Worm (Caenorhabditis elegans): Measurements from ENCODE around the gene R12H7.4.

Gene R12H7.4

ce11 chrX:13250163-13250562 lies 33.3 kb downstream of the R12H7.4 start:
- no peak for TF ChIP-seq Y79H2A.3 (GFP tag; conservative IDR thresholded peaks at IDR 0.05)
- no peak for TF ChIP-seq ceh-27 (GFP tag; optimal IDR thresholded peaks at IDR 0.05)
- TF ChIP-seq ceh-40 (GFP tag; IDR thresholded peaks at IDR 0.05) = no peak
- no peak for TF ChIP-seq rcor-1 (GFP tag; IDR thresholded peaks at IDR 0.05)
- no peak for TF ChIP-seq tbx-9 (tag; optimal IDR thresholded peaks at IDR 0.05; ENCODE audit: borderline replicate concordance)
- peak; percentile 16 for TF ChIP-seq repo-1 (tag; optimal IDR thresholded peaks at IDR 0.05)
- no peak for TF ChIP-seq cebp-2 (GFP tag; IDR thresholded peaks at IDR 0.05)
- TF ChIP-seq nhr-80 (tag; optimal IDR thresholded peaks at IDR 0.05) = peak; percentile 89
- peak; percentile 12 for TF ChIP-seq tbp1 (GFP tag; optimal IDR thresholded peaks at IDR 0.05)
- no peak for TF ChIP-seq hmg-20 (GFP tag; IDR thresholded peaks at IDR 0.05)
- TF ChIP-seq efl-1 (GFP tag; optimal IDR thresholded peaks at IDR 0.05) = no peak
- TF ChIP-seq cebp-1 (GFP tag; IDR thresholded peaks at IDR 0.05) = 0 out of 2 replicates have a peak, but pooled peaks have one; percentile 21
- TF ChIP-seq cebp-1 (tag; optimal IDR thresholded peaks at IDR 0.05) = peak; percentile 45
- TF ChIP-seq F33H1.4 (GFP tag; IDR thresholded peaks at IDR 0.05) = no peak
- TF ChIP-seq lin-40 (tag; optimal IDR thresholded peaks at IDR 0.05) = peak; percentile 31
- no peak for TF ChIP-seq T07F8.4 (tag; optimal IDR thresholded peaks at IDR 0.05)
- peak; percentile 30 for TF ChIP-seq ZK185.1 (tag; optimal IDR thresholded peaks at IDR 0.05; ENCODE audit: poor library complexity, severe bottlenecking)
- TF ChIP-seq sea-2 (GFP tag; IDR thresholded peaks at IDR 0.05) = no peak
- TF ChIP-seq chd-7 (tag; optimal IDR thresholded peaks at IDR 0.05) = no peak
- no peak for TF ChIP-seq ztf-26 (tag; optimal IDR thresholded peaks at IDR 0.05)
- TF ChIP-seq snpc-3.4 (tag; optimal IDR thresholded peaks at IDR 0.05) = peak; percentile 12
- no peak for TF ChIP-seq Y53G8AR.9 (GFP tag; conservative IDR thresholded peaks at IDR 0.05)
- TF ChIP-seq C17E4.6 (GFP tag; IDR thresholded peaks at IDR 0.05) = no peak
- no peak for TF ChIP-seq let-607 (tag; optimal IDR thresholded peaks at IDR 0.05)
- TF ChIP-seq madf-8 (GFP tag; conservative IDR thresholded peaks at IDR 0.05) = no peak
- TF ChIP-seq T26A5.8 (tag; optimal IDR thresholded peaks at IDR 0.05) = no peak
- no peak for TF ChIP-seq snpc-1.1 (tag; optimal IDR thresholded peaks at IDR 0.05; ENCODE audit: insufficient read depth)
- peak; percentile 90 for TF ChIP-seq pha-4 (tag; optimal IDR thresholded peaks at IDR 0.05)
- no peak for TF ChIP-seq K12H6.12 (tag; optimal IDR thresholded peaks at IDR 0.05)
- TF ChIP-seq ama-1 (optimal IDR thresholded peaks at IDR 0.05) = no peak
- TF ChIP-seq ama-1 (GFP tag; optimal IDR thresholded peaks at IDR 0.05) = no peak
- TF ChIP-seq F57C9.4 (tag; optimal IDR thresholded peaks at IDR 0.05) = no peak
- TF ChIP-seq mes-4 (tag; optimal IDR thresholded peaks at IDR 0.05) = no peak
- no peak for TF ChIP-seq nhr-27 (tag; optimal IDR thresholded peaks at IDR 0.05)
- no peak for TF ChIP-seq die-1 (tag; optimal IDR thresholded peaks at IDR 0.05)
- no peak for TF ChIP-seq rec-8 (tag; optimal IDR thresholded peaks at IDR 0.05)
- TF ChIP-seq ztf-28 (GFP tag; IDR thresholded peaks at IDR 0.05) = no peak
- TF ChIP-seq somi-1 (GFP tag; optimal IDR thresholded peaks at IDR 0.05) = no peak
- 0 out of 2 replicates have a peak, but pooled peaks have one; percentile 18 for TF ChIP-seq let-526 (GFP tag; IDR thresholded peaks at IDR 0.05)
- TF ChIP-seq hmg-1.2 (GFP tag; IDR thresholded peaks at IDR 0.05) = no peak
- no peak for TF ChIP-seq F57A8.1 (GFP tag; optimal IDR thresholded peaks at IDR 0.05)
- no peak for TF ChIP-seq hrde-1 (tag; optimal IDR thresholded peaks at IDR 0.05; ENCODE audit: borderline replicate concordance)
- TF ChIP-seq dox-1 (GFP tag; IDR thresholded peaks at IDR 0.05) = peak; percentile 38; the same call in 1 of the 2 replicates
- TF ChIP-seq atf-7 (tag; optimal IDR thresholded peaks at IDR 0.05) = peak; percentile 38
- peak; percentile 60; the same call in 1 of the 2 replicates for TF ChIP-seq B0336.3 (GFP tag; IDR thresholded peaks at IDR 0.05)
- TF ChIP-seq aptf-3 (GFP tag; IDR thresholded peaks at IDR 0.05) = no peak
- no peak for TF ChIP-seq B0261.1 (tag; optimal IDR thresholded peaks at IDR 0.05)
- no peak for TF ChIP-seq fkh-3 (tag; optimal IDR thresholded peaks at IDR 0.05)

All from whole organism, young adult.